Worm (Caenorhabditis elegans): Measurements from ENCODE around the gene dhhc-14.

The dhhc-14 gene

ce11 chrX:8556614-8557196 lies 4.6 kb downstream of the dhhc-14 start, which contains the start of gene utx-1 (continued):
- TF ChIP-seq aly-2 (tag; optimal IDR thresholded peaks at IDR 0.05): no peak

ce11 chrX:8562586-8562985 lies 10.5 kb downstream of the dhhc-14 start:
- TF ChIP-seq ZK546.5 (tag; optimal IDR thresholded peaks at IDR 0.05): no peak
- TF ChIP-seq lsy-12 (tag; optimal IDR thresholded peaks at IDR 0.05): no peak
- no peak for TF ChIP-seq ama-1 (optimal IDR thresholded peaks at IDR 0.05)
- no peak for TF ChIP-seq nhr-28 (tag; optimal IDR thresholded peaks at IDR 0.05)
- no peak for TF ChIP-seq pha-4 (tag; optimal IDR thresholded peaks at IDR 0.05)
- no peak for TF ChIP-seq mdl-1 (tag; optimal IDR thresholded peaks at IDR 0.05)
- no peak for TF ChIP-seq egl-5 (tag; optimal IDR thresholded peaks at IDR 0.05)
- no peak for TF ChIP-seq unc-62 (GFP tag; optimal IDR thresholded peaks at IDR 0.05)
- TF ChIP-seq nhr-43 (tag; optimal IDR thresholded peaks at IDR 0.05; ENCODE audit: poor library complexity, severe bottlenecking): no peak
- TF ChIP-seq ztf-11 (tag; optimal IDR thresholded peaks at IDR 0.05): no peak
- TF ChIP-seq fkh-2 (tag; optimal IDR thresholded peaks at IDR 0.05): no peak
- no peak for TF ChIP-seq lin-15B (tag; optimal IDR thresholded peaks at IDR 0.05)
- no peak for TF ChIP-seq elt-1 (tag; optimal IDR thresholded peaks at IDR 0.05)
- TF ChIP-seq hmg-11 (tag; optimal IDR thresholded peaks at IDR 0.05): no peak
- no peak for TF ChIP-seq nhr-77 (tag; optimal IDR thresholded peaks at IDR 0.05)
- no peak for TF ChIP-seq nhr-67 (tag; optimal IDR thresholded peaks at IDR 0.05)
- TF ChIP-seq nhr-237 (tag; optimal IDR thresholded peaks at IDR 0.05): no peak
- TF ChIP-seq mml-1 (tag; optimal IDR thresholded peaks at IDR 0.05): no peak
- no peak for TF ChIP-seq skn-1 (tag; optimal IDR thresholded peaks at IDR 0.05)

ce11 chrX:8563663-8564450 lies 11.8 kb downstream of the dhhc-14 start:
- TF ChIP-seq pqm-1 (tag; optimal IDR thresholded peaks at IDR 0.05) (peak; percentile 60), nhr-11 (tag; optimal IDR thresholded peaks at IDR 0.05) (no peak), nhr-76 (tag; optimal IDR thresholded peaks at IDR 0.05) (no peak), jun-1 (tag; optimal IDR thresholded peaks at IDR 0.05) (peak; percentile 49), elt-3 (tag; optimal IDR thresholded peaks at IDR 0.05) (peak in 1 of 3 experiments; percentile 66), nhr-43 (tag; optimal IDR thresholded peaks at IDR 0.05; ENCODE audit: poor library complexity, severe bottlenecking) (peak; percentile 4), elt-1 (tag; optimal IDR thresholded peaks at IDR 0.05) (peak; percentile 62), hmg-11 (tag; optimal IDR thresholded peaks at IDR 0.05) (no peak), elt-2 (tag; optimal IDR thresholded peaks at IDR 0.05) (peak; percentile 49)

ce11 chrX:8564451-8564795 lies 12.3 kb downstream of the dhhc-14 start:
- peak; percentile 23 for TF ChIP-seq elt-2 (tag; optimal IDR thresholded peaks at IDR 0.05)
- TF ChIP-seq nfya-1 (tag; optimal IDR thresholded peaks at IDR 0.05; ENCODE audit: insufficient read depth): no peak
- TF ChIP-seq elt-3 (tag; optimal IDR thresholded peaks at IDR 0.05): no peak
- no peak for TF ChIP-seq jun-1 (tag; optimal IDR thresholded peaks at IDR 0.05)
- TF ChIP-seq nhr-25 (tag; optimal IDR thresholded peaks at IDR 0.05): no peak
- peak; percentile 89 for TF ChIP-seq pha-4 (tag; optimal IDR thresholded peaks at IDR 0.05)

- TF ChIP-seq unc-39 (tag; optimal IDR thresholded peaks at IDR 0.05) (no peak), nhr-28 (tag; optimal IDR thresholded peaks at IDR 0.05) (no peak), aly-2 (tag; optimal IDR thresholded peaks at IDR 0.05) (no peak), ztf-11 (tag; optimal IDR thresholded peaks at IDR 0.05) (no peak), nhr-12 (tag; optimal IDR thresholded peaks at IDR 0.05) (no peak), lsy-12 (tag; optimal IDR thresholded peaks at IDR 0.05) (no peak), snpc-4 (tag; optimal IDR thresholded peaks at IDR 0.05) (no peak), sea-2 (GFP tag; optimal IDR thresholded peaks at IDR 0.05) (peak; percentile 4), pqm-1 (tag; optimal IDR thresholded peaks at IDR 0.05) (no peak), elt-1 (tag; optimal IDR thresholded peaks at IDR 0.05) (no peak), mml-1 (tag; optimal IDR thresholded peaks at IDR 0.05) (no peak), egl-27 (tag; optimal IDR thresholded peaks at IDR 0.05) (no peak), nhr-11 (tag; optimal IDR thresholded peaks at IDR 0.05) (no peak), ceh-16 (tag; optimal IDR thresholded peaks at IDR 0.05) (no peak), ama-1 (optimal IDR thresholded peaks at IDR 0.05) (no peak), unc-62 (GFP tag; optimal IDR thresholded peaks at IDR 0.05) (no peak), ceh-9 (tag; optimal IDR thresholded peaks at IDR 0.05) (no peak), nhr-67 (tag; optimal IDR thresholded peaks at IDR 0.05) (no peak), nhr-77 (tag; optimal IDR thresholded peaks at IDR 0.05) (no peak), ceh-28 (tag; optimal IDR thresholded peaks at IDR 0.05) (no peak), ceh-82 (tag; optimal IDR thresholded peaks at IDR 0.05) (no peak), jun-1 (tag; optimal IDR thresholded peaks at IDR 0.05) (no peak), fos-1 (tag; optimal IDR thresholded peaks at IDR 0.05) (no peak), eor-1 (tag; optimal IDR thresholded peaks at IDR 0.05) (no peak), pha-4 (tag; optimal IDR thresholded peaks at IDR 0.05) (no peak), lin-15B (tag; optimal IDR thresholded peaks at IDR 0.05) (no peak), skn-1 (tag; optimal IDR thresholded peaks at IDR 0.05) (no peak), nhr-23 (tag; optimal IDR thresholded peaks at IDR 0.05) (peak; percentile 2), nfya-1 (tag; optimal IDR thresholded peaks at IDR 0.05; ENCODE audit: insufficient read depth) (peak; percentile 84), egl-5 (tag; optimal IDR thresholded peaks at IDR 0.05) (no peak)
Observed at ce11 chrX:8565810-8566416, 13.8 kb downstream of the dhhc-14 start.
